Worm (Caenorhabditis elegans): ENCODE results near the gene C27B7.2.

- no peak for TF ChIP-seq him-1 (tag; optimal IDR thresholded peaks at IDR 0.05)
- no peak for TF ChIP-seq W03F9.2 (tag; optimal IDR thresholded peaks at IDR 0.05)
Observed at ce11 chrIV:8892558-8892957, at the start of gene C27B7.2.

Data from whole organism, L4/young adult.